Fruit fly (Drosophila melanogaster): ENCODE data around the gene tomb.

DNA sequence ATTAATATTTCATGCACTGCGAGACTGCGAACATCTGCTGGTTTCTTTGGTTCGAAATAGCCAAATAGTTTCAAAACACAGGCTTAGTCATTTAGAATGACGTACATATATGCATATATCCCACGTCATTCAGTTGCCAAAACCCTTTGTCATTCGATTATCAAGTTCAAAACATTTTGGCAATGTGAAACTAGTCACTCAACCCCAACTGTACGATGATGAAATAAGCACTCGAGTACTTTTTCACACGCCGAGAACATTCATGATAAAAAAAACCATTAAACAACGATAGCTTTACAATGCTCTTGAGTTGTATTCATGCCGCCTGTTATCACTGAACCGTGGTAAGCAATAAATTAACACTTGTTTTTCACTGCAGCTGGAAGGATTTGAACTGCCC, 15.8 kb downstream of the tomb start:
- no peak for TF ChIP-seq Myc (optimal IDR thresholded peaks at IDR 0.05)
- no peak for TF ChIP-seq h (optimal IDR thresholded peaks at IDR 0.05)

Data from Kc167 (cell line).